Worm (Caenorhabditis elegans): Measurements from ENCODE around the gene asp-13.

Gene asp-13

DNA sequence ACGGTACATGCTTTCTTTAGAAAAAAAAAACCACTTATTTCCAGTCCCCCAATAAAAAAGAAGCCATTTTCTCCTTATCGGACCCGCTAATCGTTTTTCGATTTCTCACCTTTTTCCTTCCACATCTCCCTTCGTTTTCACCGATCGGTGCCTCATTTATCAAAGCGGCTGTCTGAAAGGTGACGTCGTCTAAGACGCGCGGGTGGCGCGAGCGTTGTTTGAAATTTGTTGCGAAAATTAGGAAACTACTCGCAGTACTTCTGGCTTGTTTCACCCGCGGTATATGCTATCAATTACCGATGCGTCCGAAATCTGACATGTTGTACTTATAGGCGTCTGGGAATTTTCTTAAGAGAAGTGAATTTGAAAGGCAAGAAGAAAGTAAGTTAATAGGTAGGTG, 9.2 kb upstream of the asp-13 start:
- TF ChIP-seq fkh-2 (tag; optimal IDR thresholded peaks at IDR 0.05) (no peak), lin-15B (tag; optimal IDR thresholded peaks at IDR 0.05) (no peak), sea-2 (GFP tag; optimal IDR thresholded peaks at IDR 0.05) (no peak), lin-39 (tag; optimal IDR thresholded peaks at IDR 0.05) (peak; percentile 77), pha-4 (tag; optimal IDR thresholded peaks at IDR 0.05) (no peak), nhr-12 (tag; optimal IDR thresholded peaks at IDR 0.05) (no peak), nhr-77 (tag; optimal IDR thresholded peaks at IDR 0.05) (no peak), elt-3 (tag; optimal IDR thresholded peaks at IDR 0.05) (no peak), nhr-237 (tag; optimal IDR thresholded peaks at IDR 0.05) (no peak), snpc-4 (tag; optimal IDR thresholded peaks at IDR 0.05) (no peak), elt-2 (tag; optimal IDR thresholded peaks at IDR 0.05) (no peak), egl-5 (tag; optimal IDR thresholded peaks at IDR 0.05) (no peak), nfya-1 (tag; optimal IDR thresholded peaks at IDR 0.05; ENCODE audit: insufficient read depth) (no peak), eor-1 (tag; optimal IDR thresholded peaks at IDR 0.05) (no peak), daf-12 (tag; optimal IDR thresholded peaks at IDR 0.05) (no peak), aly-2 (tag; optimal IDR thresholded peaks at IDR 0.05) (no peak), unc-39 (tag; optimal IDR thresholded peaks at IDR 0.05) (no peak), mdl-1 (tag; optimal IDR thresholded peaks at IDR 0.05) (no peak), ztf-4 (tag; optimal IDR thresholded peaks at IDR 0.05) (no peak), ceh-28 (tag; optimal IDR thresholded peaks at IDR 0.05) (no peak), ZK546.5 (tag; optimal IDR thresholded peaks at IDR 0.05) (no peak), nhr-11 (tag; optimal IDR thresholded peaks at IDR 0.05) (no peak), skn-1 (tag; optimal IDR thresholded peaks at IDR 0.05) (no peak), nhr-23 (tag; optimal IDR thresholded peaks at IDR 0.05) (peak; percentile 4), pqm-1 (tag; optimal IDR thresholded peaks at IDR 0.05) (no peak), nhr-76 (tag; optimal IDR thresholded peaks at IDR 0.05) (no peak), zag-1 (tag; optimal IDR thresholded peaks at IDR 0.05) (no peak), hmg-11 (tag; optimal IDR thresholded peaks at IDR 0.05) (no peak), nhr-25 (tag; optimal IDR thresholded peaks at IDR 0.05) (peak; percentile 84), nhr-43 (tag; optimal IDR thresholded peaks at IDR 0.05; ENCODE audit: poor library complexity, severe bottlenecking) (no peak), ama-1 (optimal IDR thresholded peaks at IDR 0.05) (no peak), ceh-9 (tag; optimal IDR thresholded peaks at IDR 0.05) (no peak), jun-1 (tag; optimal IDR thresholded peaks at IDR 0.05) (no peak), elt-1 (tag; optimal IDR thresholded peaks at IDR 0.05) (peak; percentile 67), R02D3.7 (tag; optimal IDR thresholded peaks at IDR 0.05) (no peak), nhr-28 (tag; optimal IDR thresholded peaks at IDR 0.05) (no peak), egl-27 (tag; optimal IDR thresholded peaks at IDR 0.05) (no peak), tbx-2 (tag; optimal IDR thresholded peaks at IDR 0.05) (no peak), ceh-16 (tag; optimal IDR thresholded peaks at IDR 0.05) (no peak), lsy-12 (tag; optimal IDR thresholded peaks at IDR 0.05) (no peak), nhr-67 (tag; optimal IDR thresholded peaks at IDR 0.05) (no peak), ztf-11 (tag; optimal IDR thresholded peaks at IDR 0.05) (no peak), fkh-10 (GFP tag; optimal IDR thresholded peaks at IDR 0.05) (no peak), unc-62 (GFP tag; optimal IDR thresholded peaks at IDR 0.05) (peak; percentile 65)

DNA sequence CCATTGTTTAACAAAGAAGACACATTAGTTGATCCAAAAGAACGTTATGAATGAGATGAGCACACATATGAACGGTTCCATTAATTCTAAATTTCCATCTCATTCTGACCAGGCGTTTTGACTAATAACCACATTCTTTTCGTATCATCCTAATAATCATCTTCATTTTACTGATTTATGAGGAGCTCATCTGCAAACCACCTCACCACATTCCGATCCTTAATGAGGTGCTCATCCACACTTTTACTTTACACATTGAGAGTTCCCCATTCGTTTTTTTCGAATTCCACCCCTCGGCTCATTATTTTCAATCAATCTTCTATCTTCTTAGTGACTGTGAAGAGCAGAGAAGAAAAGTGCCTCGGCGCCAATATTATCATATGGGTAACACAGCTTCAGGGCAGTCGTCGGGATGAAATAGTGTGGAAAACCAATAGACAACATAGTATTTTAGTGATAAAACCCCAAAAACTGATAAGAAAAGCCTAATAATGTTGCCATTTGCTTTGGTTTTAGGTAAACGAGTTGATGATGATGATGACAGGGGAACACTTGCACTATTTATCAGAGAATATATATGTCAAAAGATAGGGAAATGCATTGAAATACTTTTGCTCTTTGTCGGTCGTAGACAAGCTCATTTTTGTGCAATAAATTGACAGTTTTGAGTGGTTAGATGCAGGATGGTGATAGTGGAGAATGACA, 8.2 kb upstream of the asp-13 start:
- TF ChIP-seq eor-1 (tag; optimal IDR thresholded peaks at IDR 0.05) (no peak), tbx-2 (tag; optimal IDR thresholded peaks at IDR 0.05) (no peak), lin-39 (tag; optimal IDR thresholded peaks at IDR 0.05) (no peak), unc-39 (tag; optimal IDR thresholded peaks at IDR 0.05) (no peak), nfya-1 (tag; optimal IDR thresholded peaks at IDR 0.05; ENCODE audit: insufficient read depth) (no peak), nhr-67 (tag; optimal IDR thresholded peaks at IDR 0.05) (no peak), fkh-10 (GFP tag; optimal IDR thresholded peaks at IDR 0.05) (no peak), snpc-4 (tag; optimal IDR thresholded peaks at IDR 0.05) (no peak), elt-2 (tag; optimal IDR thresholded peaks at IDR 0.05) (peak; percentile 100), ceh-28 (tag; optimal IDR thresholded peaks at IDR 0.05) (no peak), ztf-11 (tag; optimal IDR thresholded peaks at IDR 0.05) (no peak), nhr-237 (tag; optimal IDR thresholded peaks at IDR 0.05) (no peak), egl-5 (tag; optimal IDR thresholded peaks at IDR 0.05) (no peak), fkh-2 (tag; optimal IDR thresholded peaks at IDR 0.05) (no peak), skn-1 (tag; optimal IDR thresholded peaks at IDR 0.05) (peak; percentile 86), fos-1 (tag; optimal IDR thresholded peaks at IDR 0.05) (no peak), pha-4 (tag; optimal IDR thresholded peaks at IDR 0.05) (peak; percentile 75), aly-2 (tag; optimal IDR thresholded peaks at IDR 0.05) (no peak), nhr-11 (tag; optimal IDR thresholded peaks at IDR 0.05) (no peak), mml-1 (tag; optimal IDR thresholded peaks at IDR 0.05) (no peak), nhr-23 (tag; optimal IDR thresholded peaks at IDR 0.05) (no peak), ama-1 (optimal IDR thresholded peaks at IDR 0.05) (no peak), ceh-9 (tag; optimal IDR thresholded peaks at IDR 0.05) (no peak), elt-3 (tag; optimal IDR thresholded peaks at IDR 0.05) (no peak), pqm-1 (tag; optimal IDR thresholded peaks at IDR 0.05) (peak; percentile 100), unc-62 (GFP tag; optimal IDR thresholded peaks at IDR 0.05) (no peak), mdl-1 (tag; optimal IDR thresholded peaks at IDR 0.05) (no peak), ceh-82 (tag; optimal IDR thresholded peaks at IDR 0.05) (no peak), ceh-16 (tag; optimal IDR thresholded peaks at IDR 0.05) (no peak), sea-2 (GFP tag; optimal IDR thresholded peaks at IDR 0.05) (no peak), nhr-76 (tag; optimal IDR thresholded peaks at IDR 0.05) (no peak), nhr-25 (tag; optimal IDR thresholded peaks at IDR 0.05) (no peak), ZK546.5 (tag; optimal IDR thresholded peaks at IDR 0.05) (no peak), zag-1 (tag; optimal IDR thresholded peaks at IDR 0.05) (no peak), R02D3.7 (tag; optimal IDR thresholded peaks at IDR 0.05) (no peak), lin-15B (tag; optimal IDR thresholded peaks at IDR 0.05) (no peak), nhr-12 (tag; optimal IDR thresholded peaks at IDR 0.05) (no peak), nhr-28 (tag; optimal IDR thresholded peaks at IDR 0.05) (no peak), hmg-11 (tag; optimal IDR thresholded peaks at IDR 0.05) (no peak)
